Worm (Caenorhabditis elegans): ENCODE data around the gene ssq-2.
"Not testable (repeated sequence)": the region's sequence is repeated elsewhere in the genome, so short reads cannot be mapped to it uniquely, and the experiment has no call there.

Gene ssq-2

ce11 chrIV:5016461-5016860, 20.5 kb downstream of the ssq-2 start, which contains the start of gene ssq-4:
Gene ssq-4, plus strand, starts transcription at chrIV:5016479.
- not testable (repeated sequence) for TF ChIP-seq flh-1 (GFP tag; optimal IDR thresholded peaks at IDR 0.05); mep-1 (tag; optimal IDR thresholded peaks at IDR 0.05); elt-3 (tag; optimal IDR thresholded peaks at IDR 0.05)

DNA sequence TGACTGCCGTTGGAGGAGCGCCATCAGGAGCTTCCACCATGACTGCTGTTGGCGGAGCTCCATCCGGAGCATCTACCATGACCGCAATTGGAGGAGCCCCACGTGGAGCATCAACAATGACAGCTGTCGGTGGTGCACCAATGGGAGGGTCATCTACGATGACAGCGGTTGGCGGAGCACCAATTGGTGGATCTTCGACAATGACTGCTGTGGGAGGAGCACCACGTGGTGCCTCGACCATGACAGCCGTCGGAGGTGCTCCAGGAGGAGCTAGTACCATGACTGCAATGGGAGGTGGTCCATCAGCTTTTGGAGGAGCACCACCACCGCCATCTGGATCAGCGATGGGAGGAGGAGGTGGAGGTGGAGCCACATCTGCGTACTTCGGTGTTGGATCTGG, 21.1 kb downstream of the ssq-2 start, which contains the start of gene T28H11.7:
T28H11.7 (minus strand) TSS at position 101 of the 400 bp plus-strand sequence.
- TF ChIP-seq nhr-2, zip-8, ztf-11 (tag; optimal IDR thresholded peaks at IDR 0.05): not testable (repeated sequence)

- TF ChIP-seq sptf-1 (tag; optimal IDR thresholded peaks at IDR 0.05) (no peak), mab-5 (tag; optimal IDR thresholded peaks at IDR 0.05) (no peak), ztf-11 (tag; optimal IDR thresholded peaks at IDR 0.05) (no peak), hlh-1 (tag; optimal IDR thresholded peaks at IDR 0.05) (no peak), lin-32 (GFP tag; optimal IDR thresholded peaks at IDR 0.05) (no peak), bed-3 (GFP tag; optimal IDR thresholded peaks at IDR 0.05) (no peak), zip-8 (tag; optimal IDR thresholded peaks at IDR 0.05) (no peak), M03D4.4 (tag; optimal IDR thresholded peaks at IDR 0.05) (no peak)
Measured at ce11 chrIV:5020533-5020932, 24.6 kb downstream of the ssq-2 start, which contains the start of gene T28H11.8. Gene T28H11.8, minus strand, starts transcription at chrIV:5020633.

DNA sequence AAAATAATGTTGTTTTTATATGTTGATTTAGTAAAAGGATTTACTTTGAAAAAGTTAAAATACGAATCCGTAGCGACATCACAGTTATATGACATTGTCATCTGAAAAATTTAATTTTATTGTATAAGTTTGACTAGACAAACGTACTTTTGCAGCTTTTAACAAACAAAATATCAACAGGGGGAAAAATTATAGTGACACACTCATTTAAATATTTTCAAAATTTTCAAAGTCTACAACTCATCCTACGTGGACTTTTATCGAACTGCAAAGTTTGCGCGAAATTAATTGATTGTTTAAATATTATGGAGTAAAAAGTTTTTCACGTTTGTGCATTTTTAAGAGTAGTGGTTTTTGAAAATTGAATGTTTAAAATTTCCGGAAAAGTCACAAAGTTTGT, 29.7 kb downstream of the ssq-2 start, which contains the start of gene C09B9.85:
C09B9.85 (minus strand) TSS at position 101 of the 400 bp plus-strand sequence.
- TF ChIP-seq nhr-2 (tag; optimal IDR thresholded peaks at IDR 0.05): no peak
- no peak for TF ChIP-seq unc-39 (tag; optimal IDR thresholded peaks at IDR 0.05)
- no peak for TF ChIP-seq unc-120 (tag; optimal IDR thresholded peaks at IDR 0.05; ENCODE audit: poor library complexity, severe bottlenecking)
- TF ChIP-seq ztf-11 (tag; optimal IDR thresholded peaks at IDR 0.05): no peak
- no peak for TF ChIP-seq lin-32 (GFP tag; optimal IDR thresholded peaks at IDR 0.05)
- no peak for TF ChIP-seq nhr-76 (tag; optimal IDR thresholded peaks at IDR 0.05)
- TF ChIP-seq M03D4.4 (tag; optimal IDR thresholded peaks at IDR 0.05): no peak
- TF ChIP-seq drap-1 (GFP tag; optimal IDR thresholded peaks at IDR 0.05): no peak
- no peak for TF ChIP-seq mep-1 (tag; optimal IDR thresholded peaks at IDR 0.05)
- TF ChIP-seq zip-8 (tag; optimal IDR thresholded peaks at IDR 0.05): no peak
- no peak for TF ChIP-seq nhr-28 (tag; optimal IDR thresholded peaks at IDR 0.05)

DNA sequence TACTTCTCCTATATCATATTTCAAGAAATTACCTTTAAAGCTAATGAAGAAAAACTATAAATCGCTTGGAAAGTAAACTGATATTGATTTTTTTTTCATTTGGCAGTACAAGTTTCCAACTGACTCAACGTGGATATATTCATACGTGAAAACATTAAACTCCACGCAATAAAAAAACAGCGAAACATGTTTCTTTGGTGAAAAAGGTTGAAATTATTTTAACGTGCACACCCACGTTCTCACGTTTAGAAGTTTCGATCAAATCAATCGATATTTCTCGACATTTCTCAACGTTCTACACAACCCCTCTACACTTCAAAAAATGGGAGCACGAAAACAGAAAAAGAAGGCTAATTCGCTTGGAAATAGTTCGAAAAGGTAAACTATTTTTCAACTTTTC, 33.0 kb downstream of the ssq-2 start, which contains the start of the genes best-6 and C09B9.2:
best-6 (minus strand) TSS at position 101 of the 400 bp plus-strand sequence.
C09B9.2 (plus strand) TSS at position 314 of the 400 bp plus-strand sequence.
- no peak for TF ChIP-seq unc-62 (GFP tag; optimal IDR thresholded peaks at IDR 0.05)
- TF ChIP-seq ceh-39 (tag; optimal IDR thresholded peaks at IDR 0.05): no peak
- TF ChIP-seq mls-2 (tag; optimal IDR thresholded peaks at IDR 0.05): no peak
- no peak for TF ChIP-seq nhr-76 (tag; optimal IDR thresholded peaks at IDR 0.05)
- TF ChIP-seq sem-2 (GFP tag; optimal IDR thresholded peaks at IDR 0.05): no peak

- TF ChIP-seq nhr-28 (tag; optimal IDR thresholded peaks at IDR 0.05) (no peak), M03D4.4 (tag; optimal IDR thresholded peaks at IDR 0.05) (no peak), zip-8 (tag; optimal IDR thresholded peaks at IDR 0.05) (no peak), blmp-1 (tag; optimal IDR thresholded peaks at IDR 0.05) (no peak), nhr-12 (tag; optimal IDR thresholded peaks at IDR 0.05) (no peak), ztf-11 (tag; optimal IDR thresholded peaks at IDR 0.05) (no peak), sem-2 (GFP tag; optimal IDR thresholded peaks at IDR 0.05) (no peak), ceh-43 (GFP tag; optimal IDR thresholded peaks at IDR 0.05) (no peak), nhr-237 (tag; optimal IDR thresholded peaks at IDR 0.05) (no peak), ces-1 (GFP tag; optimal IDR thresholded peaks at IDR 0.05) (no peak), lsy-2 (tag; optimal IDR thresholded peaks at IDR 0.05) (no peak)
Measured at ce11 chrIV:5031346-5031745, 35.4 kb downstream of the ssq-2 start.

- TF ChIP-seq ham-2 (GFP tag; optimal IDR thresholded peaks at IDR 0.05): no peak
- TF ChIP-seq ceh-83 (GFP tag; optimal IDR thresholded peaks at IDR 0.05): no peak
- TF ChIP-seq zip-8 (tag; optimal IDR thresholded peaks at IDR 0.05): no peak
- no peak for TF ChIP-seq mep-1 (tag; optimal IDR thresholded peaks at IDR 0.05)
- TF ChIP-seq elt-1 (tag; optimal IDR thresholded peaks at IDR 0.05; ENCODE audit: borderline replicate concordance, insufficient read depth): no peak
- TF ChIP-seq hlh-1 (tag; optimal IDR thresholded peaks at IDR 0.05): no peak
- no peak for TF ChIP-seq ces-1 (GFP tag; optimal IDR thresholded peaks at IDR 0.05)
- no peak for TF ChIP-seq lin-13 (tag; optimal IDR thresholded peaks at IDR 0.05)
- TF ChIP-seq nhr-28 (tag; optimal IDR thresholded peaks at IDR 0.05): no peak
- TF ChIP-seq lsy-2 (tag; optimal IDR thresholded peaks at IDR 0.05): no peak
Measured at ce11 chrIV:5033276-5033675, 37.3 kb downstream of the ssq-2 start, which contains the start of gene C09B9.4. Gene C09B9.4, minus strand, starts transcription at chrIV:5033376.

All from whole organism, mixed stage, embryonic.